Worm (Caenorhabditis elegans): ENCODE results near the gene F22H10.6.

DNA sequence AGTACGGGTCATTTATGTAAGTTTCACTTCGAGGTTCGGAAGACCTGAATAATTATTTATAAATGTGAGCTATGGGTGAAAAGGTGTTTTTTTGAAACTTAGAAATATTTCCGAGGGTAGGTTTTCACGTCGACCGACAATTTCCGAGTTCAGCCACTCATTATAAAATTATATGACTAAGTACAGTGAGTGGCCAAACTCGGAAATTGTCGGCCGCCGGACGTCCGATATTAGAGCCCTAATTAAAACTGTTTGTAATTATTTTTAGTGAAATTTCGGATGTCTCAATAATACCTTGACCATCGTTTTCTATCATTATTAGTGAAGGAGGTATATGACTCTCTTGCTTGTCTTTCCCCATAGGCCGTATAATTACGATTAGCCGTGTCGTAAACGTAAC lies 23.6 kb downstream of the F22H10.6 start:
- TF ChIP-seq nhr-67 (tag; optimal IDR thresholded peaks at IDR 0.05) (no peak), unc-62 (GFP tag; optimal IDR thresholded peaks at IDR 0.05) (no peak), sea-2 (GFP tag; optimal IDR thresholded peaks at IDR 0.05) (no peak), lsy-12 (tag; optimal IDR thresholded peaks at IDR 0.05) (no peak), ama-1 (optimal IDR thresholded peaks at IDR 0.05) (no peak), nhr-12 (tag; optimal IDR thresholded peaks at IDR 0.05) (no peak), zag-1 (tag; optimal IDR thresholded peaks at IDR 0.05) (no peak), tbx-2 (tag; optimal IDR thresholded peaks at IDR 0.05) (no peak), ztf-4 (tag; optimal IDR thresholded peaks at IDR 0.05) (no peak), pha-4 (tag; optimal IDR thresholded peaks at IDR 0.05) (no peak)

Data from whole organism, L3 larva.